Worm (Caenorhabditis elegans): ENCODE data around the gene sgt-1.
"Not testable (repeated sequence)": the region's sequence is repeated elsewhere in the genome, so short reads cannot be mapped to it uniquely, and the experiment has no call there.

sgt-1 gene

ce11 chrII:4925198-4925764 is 21.7 kb upstream of the sgt-1 start, which contains the start of gene aagr-2:
Gene aagr-2 (minus strand): TSS chrII:4925248.
- no peak for TF ChIP-seq unc-62 (GFP tag; optimal IDR thresholded peaks at IDR 0.05)

DNA sequence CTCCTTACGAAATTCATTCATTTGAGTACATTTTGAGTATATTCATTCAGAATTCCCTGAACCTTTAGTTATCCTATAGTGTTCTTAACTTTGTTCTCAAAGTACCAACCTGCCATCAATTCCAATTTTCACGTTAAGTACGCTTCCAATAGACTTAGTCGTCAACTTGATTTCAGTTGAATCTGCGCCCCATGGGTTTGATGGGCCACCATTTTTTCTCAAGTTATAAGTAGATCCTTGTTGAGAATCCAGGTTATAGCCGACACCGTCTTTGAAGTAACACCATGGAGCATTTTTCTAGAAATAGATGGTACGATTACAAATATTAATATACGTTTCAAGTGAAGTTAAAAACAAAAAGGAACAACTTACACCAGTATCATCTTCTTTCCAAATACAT is 21.1 kb upstream of the sgt-1 start:
- TF ChIP-seq unc-62 (GFP tag; optimal IDR thresholded peaks at IDR 0.05): no peak

- TF ChIP-seq unc-62 (GFP tag; optimal IDR thresholded peaks at IDR 0.05): no peak
Observed at ce11 chrII:4920608-4921007, 17.0 kb upstream of the sgt-1 start.

- TF ChIP-seq unc-62 (GFP tag; optimal IDR thresholded peaks at IDR 0.05): no peak
Observed at ce11 chrII:4918501-4919021, 15.0 kb upstream of the sgt-1 start.

DNA sequence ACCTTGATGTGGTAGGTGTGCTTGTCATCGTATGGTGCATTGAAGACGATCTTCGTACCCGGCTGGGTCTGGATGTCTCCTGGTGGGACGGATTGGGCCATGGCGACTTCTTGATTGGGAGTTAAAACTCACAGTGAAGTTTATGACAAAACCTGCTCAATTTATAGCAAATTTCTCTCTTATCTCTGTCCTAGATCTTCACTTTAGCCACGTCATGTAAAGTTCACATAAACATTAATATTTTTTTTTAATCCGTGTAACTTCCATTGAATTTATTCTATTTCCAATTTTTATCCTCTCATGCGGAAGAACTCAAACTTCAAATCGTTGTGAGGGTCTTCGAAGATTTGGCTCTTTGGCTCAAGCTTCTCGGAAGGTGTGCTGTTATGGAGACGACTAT is 12.9 kb upstream of the sgt-1 start, which contains the start of gene msp-31:
TSS of gene msp-31 (minus strand) at position 101 of the 400 bp plus-strand sequence.
- TF ChIP-seq unc-62 (GFP tag; optimal IDR thresholded peaks at IDR 0.05): not testable (repeated sequence)

- no peak for TF ChIP-seq unc-62 (GFP tag; optimal IDR thresholded peaks at IDR 0.05)
Observed at ce11 chrII:4915572-4915971, 12.0 kb upstream of the sgt-1 start.

- no peak for TF ChIP-seq unc-62 (GFP tag; optimal IDR thresholded peaks at IDR 0.05)
Observed at ce11 chrII:4914214-4914613, 10.6 kb upstream of the sgt-1 start, which contains the start of gene R05F9.11. Gene R05F9.11 (minus strand): TSS chrII:4914218.

- TF ChIP-seq unc-62 (GFP tag; optimal IDR thresholded peaks at IDR 0.05): no peak
Observed at ce11 chrII:4908160-4908559, 4.6 kb upstream of the sgt-1 start.

ce11 chrII:4905883-4906282 is 2.3 kb upstream of the sgt-1 start:
- no peak for TF ChIP-seq unc-62 (GFP tag; optimal IDR thresholded peaks at IDR 0.05)

ce11 chrII:4905331-4905730 is 1.7 kb upstream of the sgt-1 start:
- TF ChIP-seq unc-62 (GFP tag; optimal IDR thresholded peaks at IDR 0.05): no peak

DNA sequence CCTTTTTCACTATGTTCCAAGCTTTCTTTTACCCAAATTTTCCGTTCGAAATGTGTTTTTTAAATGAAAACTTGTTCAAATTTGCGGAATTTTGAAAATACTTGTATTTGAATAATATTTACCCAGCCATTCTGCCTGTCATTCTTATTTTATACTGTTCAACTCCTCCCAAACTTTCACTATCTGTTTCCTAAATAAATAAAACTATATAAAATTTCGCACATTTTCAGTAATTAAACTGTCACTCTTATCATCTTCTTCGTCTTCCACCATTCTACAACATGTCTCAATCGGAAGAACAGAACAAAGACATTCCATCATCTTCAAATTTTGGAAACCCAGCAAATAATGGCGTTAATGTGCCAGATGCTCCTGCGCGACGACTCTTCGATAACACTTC is 1.2 kb upstream of the sgt-1 start, which contains the start of gene btbd-10:
TSS of gene btbd-10 (plus strand) at position 231 of the 400 bp plus-strand sequence.
- TF ChIP-seq unc-62 (GFP tag; optimal IDR thresholded peaks at IDR 0.05): no peak

ce11 chrII:4904277-4904676 is 681 bp upstream of the sgt-1 start:
- TF ChIP-seq unc-62 (GFP tag; optimal IDR thresholded peaks at IDR 0.05): no peak

- no peak for TF ChIP-seq unc-62 (GFP tag; optimal IDR thresholded peaks at IDR 0.05)
Observed at ce11 chrII:4902035-4902434, 1.6 kb downstream of the sgt-1 start, which contains the start of gene R05F9.9. Gene R05F9.9 (minus strand): TSS chrII:4902100.

DNA sequence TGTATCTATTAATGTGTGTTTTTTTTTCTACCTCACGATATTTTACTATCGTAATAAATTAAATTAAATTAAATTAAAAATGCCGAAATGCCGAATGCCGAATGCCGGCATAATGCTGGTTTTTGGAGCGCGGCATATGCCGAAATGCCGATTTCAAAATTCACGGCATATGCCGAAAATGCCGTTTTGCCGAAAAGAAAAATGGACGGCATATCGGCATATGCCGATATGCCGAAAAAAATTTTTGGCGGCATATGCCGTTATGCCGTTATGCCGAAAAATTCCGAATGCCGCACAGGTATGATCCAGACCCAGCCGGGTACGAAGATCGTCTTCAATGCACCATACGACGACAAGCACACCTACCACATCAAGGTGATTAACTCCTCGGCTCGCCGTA is 5.1 kb downstream of the sgt-1 start, which contains the start of gene msp-32:
TSS of gene msp-32 (plus strand) at position 301 of the 400 bp plus-strand sequence.
- not testable (repeated sequence) for TF ChIP-seq unc-62 (GFP tag; optimal IDR thresholded peaks at IDR 0.05)

ce11 chrII:4892594-4892993 is 11.0 kb downstream of the sgt-1 start, which contains the start of gene msp-33:
Gene msp-33 (minus strand): TSS chrII:4892694.
- no peak for TF ChIP-seq unc-62 (GFP tag; optimal IDR thresholded peaks at IDR 0.05)

ce11 chrII:4891012-4891775 is 12.4 kb downstream of the sgt-1 start, which contains the start of gene gst-9:
Gene gst-9 (plus strand): TSS chrII:4891585.
- TF ChIP-seq unc-62 (GFP tag; optimal IDR thresholded peaks at IDR 0.05): no peak
